Worm (Caenorhabditis elegans): ENCODE measurements around the gene C36A4.11.

Gene C36A4.11

ce11 chrIII:3814421-3814820 is 26.0 kb upstream of the C36A4.11 start:
- TF ChIP-seq ttx-3 (tag; optimal IDR thresholded peaks at IDR 0.05) = no peak
- no peak for TF ChIP-seq ceh-19 (GFP tag; optimal IDR thresholded peaks at IDR 0.05)
- no peak for TF ChIP-seq eyg-1 (tag; optimal IDR thresholded peaks at IDR 0.05)

- TF ChIP-seq ceh-18 (tag; optimal IDR thresholded peaks at IDR 0.05) (no peak), nfya-1 (tag; optimal IDR thresholded peaks at IDR 0.05) (no peak), nhr-11 (tag; optimal IDR thresholded peaks at IDR 0.05) (no peak), pag-3 (tag; optimal IDR thresholded peaks at IDR 0.05; ENCODE audit: borderline replicate concordance) (no peak), Y22D7AL.16 (tag; optimal IDR thresholded peaks at IDR 0.05) (no peak), K09A11.1 (tag; optimal IDR thresholded peaks at IDR 0.05; ENCODE audit: insufficient read depth) (no peak), hlh-30 (tag; optimal IDR thresholded peaks at IDR 0.05; ENCODE audit: insufficient read depth) (no peak), sdc-2 (tag; optimal IDR thresholded peaks at IDR 0.05) (no peak), tbx-2 (tag; optimal IDR thresholded peaks at IDR 0.05) (no peak), hlh-8 (tag; optimal IDR thresholded peaks at IDR 0.05) (no peak), ceh-30 (tag; optimal IDR thresholded peaks at IDR 0.05) (no peak), lim-6 (tag; optimal IDR thresholded peaks at IDR 0.05) (no peak)
Measured at ce11 chrIII:3819579-3819978, 20.8 kb upstream of the C36A4.11 start, which contains the start of gene dpy-27. Gene dpy-27 (minus strand): TSS chrIII:3819679.

ce11 chrIII:3820134-3820533 is 20.2 kb upstream of the C36A4.11 start:
- TF ChIP-seq nhr-11 (tag; optimal IDR thresholded peaks at IDR 0.05) (no peak), fkh-10 (GFP tag; optimal IDR thresholded peaks at IDR 0.05) (no peak), nfya-1 (tag; optimal IDR thresholded peaks at IDR 0.05) (peak; percentile 79), pqm-1 (tag; optimal IDR thresholded peaks at IDR 0.05) (no peak), sox-2 (GFP tag; IDR thresholded peaks at IDR 0.05) (no peak), ceh-24 (tag; optimal IDR thresholded peaks at IDR 0.05) (no peak), eyg-1 (tag; optimal IDR thresholded peaks at IDR 0.05) (no peak), ceh-48 (tag; optimal IDR thresholded peaks at IDR 0.05) (no peak), ama-1 (optimal IDR thresholded peaks at IDR 0.05) (peak; percentile 16), dmd-4 (tag; optimal IDR thresholded peaks at IDR 0.05; ENCODE audit: borderline replicate concordance) (no peak), pha-4 (tag; optimal IDR thresholded peaks at IDR 0.05) (no peak), npax-4 (tag; optimal IDR thresholded peaks at IDR 0.05) (no peak), ttx-3 (tag; optimal IDR thresholded peaks at IDR 0.05) (no peak), pag-3 (tag; optimal IDR thresholded peaks at IDR 0.05; ENCODE audit: borderline replicate concordance) (no peak), K02D7.2 (tag; optimal IDR thresholded peaks at IDR 0.05) (no peak), ceh-31 (tag; optimal IDR thresholded peaks at IDR 0.05) (peak; percentile 81), ceh-45 (GFP tag; IDR thresholded peaks at IDR 0.05) (no peak), pax-1 (tag; optimal IDR thresholded peaks at IDR 0.05) (no peak), elt-4 (tag; optimal IDR thresholded peaks at IDR 0.05) (no peak), ceh-34 (tag; optimal IDR thresholded peaks at IDR 0.05) (peak; percentile 45), pros-1 (tag; optimal IDR thresholded peaks at IDR 0.05) (peak; percentile 88), unc-3 (GFP tag; conservative IDR thresholded peaks at IDR 0.05) (no peak), unc-3 (tag; optimal IDR thresholded peaks at IDR 0.05) (no peak), ref-2 (tag; optimal IDR thresholded peaks at IDR 0.05) (peak; percentile 69), hlh-13 (GFP tag; optimal IDR thresholded peaks at IDR 0.05) (no peak), ceh-22 (tag; optimal IDR thresholded peaks at IDR 0.05) (no peak), mec-3 (tag; optimal IDR thresholded peaks at IDR 0.05; ENCODE audit: borderline replicate concordance) (no peak), pha-2 (tag; optimal IDR thresholded peaks at IDR 0.05) (no peak), nhr-232 (tag; optimal IDR thresholded peaks at IDR 0.05) (no peak), che-1 (tag; optimal IDR thresholded peaks at IDR 0.05) (no peak), sox-4 (tag; optimal IDR thresholded peaks at IDR 0.05) (no peak), hlh-30 (tag; optimal IDR thresholded peaks at IDR 0.05; ENCODE audit: insufficient read depth) (peak; percentile 77), lim-6 (tag; optimal IDR thresholded peaks at IDR 0.05) (no peak), ahr-1 (tag; optimal IDR thresholded peaks at IDR 0.05) (no peak), ceh-14 (tag; optimal IDR thresholded peaks at IDR 0.05) (peak; percentile 44), K09A11.1 (tag; optimal IDR thresholded peaks at IDR 0.05; ENCODE audit: insufficient read depth) (no peak), C08G9.2 (tag; optimal IDR thresholded peaks at IDR 0.05) (peak; percentile 23), rnt-1 (tag; optimal IDR thresholded peaks at IDR 0.05) (peak; percentile 93), ceh-30 (tag; optimal IDR thresholded peaks at IDR 0.05) (peak; percentile 55), zip-5 (tag; optimal IDR thresholded peaks at IDR 0.05) (no peak), F13H6.1 (tag; optimal IDR thresholded peaks at IDR 0.05) (no peak), dve-1 (tag; optimal IDR thresholded peaks at IDR 0.05) (no peak), ceh-6 (GFP tag; optimal IDR thresholded peaks at IDR 0.05) (no peak)

Data from whole organism, late embryonic.